Worm (Caenorhabditis elegans): ENCODE measurements around the gene Y66D12A.16.

Y66D12A.16 gene

DNA sequence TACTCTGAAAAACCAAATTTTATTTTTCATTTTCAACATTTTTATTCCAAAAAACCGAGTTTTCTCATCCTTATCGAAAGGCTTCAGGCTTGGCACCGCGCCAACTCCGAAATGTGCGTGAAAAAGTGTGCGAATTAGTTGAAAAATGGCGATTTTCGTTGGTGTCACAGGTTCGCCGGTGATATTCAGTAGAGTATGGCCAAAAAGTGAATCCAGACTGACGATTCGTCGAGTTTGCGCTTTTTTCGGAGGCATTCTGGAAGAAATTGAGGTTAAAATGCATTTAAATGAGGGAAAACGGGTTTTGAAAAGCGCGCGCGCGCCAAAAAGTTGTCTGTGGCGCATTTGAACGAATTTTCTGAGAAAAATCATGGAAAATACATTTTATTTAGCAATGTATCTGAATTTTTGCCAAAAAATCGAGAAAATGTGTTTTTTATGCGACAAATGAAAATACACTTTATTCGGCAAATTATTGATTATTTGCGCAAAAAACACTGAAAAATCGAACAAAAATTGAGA is at the start of gene Y66D12A.16, which contains the start of gene such-1:
TSS of gene Y66D12A.16 (plus strand) at position 51 of the 522 bp plus-strand sequence.
TSS of gene such-1 (minus strand) at position 256 of the 522 bp plus-strand sequence.
- TF ChIP-seq dao-5 (tag; optimal IDR thresholded peaks at IDR 0.05), result no peak
- no peak for TF ChIP-seq W03F9.2 (tag; optimal IDR thresholded peaks at IDR 0.05)
- no peak for TF ChIP-seq him-1 (tag; optimal IDR thresholded peaks at IDR 0.05)

DNA sequence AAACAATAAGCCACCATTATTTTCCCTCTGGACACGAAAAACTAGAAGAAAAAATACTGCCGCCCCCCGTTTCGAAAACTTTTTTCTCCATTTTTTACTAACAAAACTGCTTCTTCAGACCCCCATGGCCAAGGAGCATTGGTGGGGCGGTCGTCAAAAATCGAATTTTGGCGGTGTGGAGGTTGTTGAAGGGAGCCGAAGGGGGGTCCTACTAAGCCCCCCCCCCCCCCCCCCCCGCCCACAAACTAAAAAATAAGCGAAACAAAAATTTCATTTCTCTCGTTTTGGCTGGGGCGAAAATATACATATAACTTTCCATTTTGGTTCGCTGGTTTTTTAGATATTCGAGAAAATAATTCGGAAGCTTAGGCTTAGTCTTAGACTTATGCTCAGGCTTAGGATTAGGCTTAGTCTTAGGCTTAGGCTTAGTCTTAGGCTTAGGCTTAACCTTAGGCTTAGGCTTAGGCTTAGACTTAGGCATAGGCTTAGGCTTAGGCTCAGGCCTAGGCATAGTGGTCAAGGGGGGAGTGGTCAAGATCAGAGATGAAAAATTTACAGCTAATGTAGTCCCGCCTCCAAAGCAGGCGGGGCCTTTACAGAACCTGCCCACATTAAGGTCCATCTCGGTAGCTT is 48.6 kb upstream of the Y66D12A.16 start:
- TF ChIP-seq him-1 (tag; optimal IDR thresholded peaks at IDR 0.05) (no peak), dao-5 (tag; optimal IDR thresholded peaks at IDR 0.05) (no peak), W03F9.2 (tag; optimal IDR thresholded peaks at IDR 0.05) (no peak)

DNA sequence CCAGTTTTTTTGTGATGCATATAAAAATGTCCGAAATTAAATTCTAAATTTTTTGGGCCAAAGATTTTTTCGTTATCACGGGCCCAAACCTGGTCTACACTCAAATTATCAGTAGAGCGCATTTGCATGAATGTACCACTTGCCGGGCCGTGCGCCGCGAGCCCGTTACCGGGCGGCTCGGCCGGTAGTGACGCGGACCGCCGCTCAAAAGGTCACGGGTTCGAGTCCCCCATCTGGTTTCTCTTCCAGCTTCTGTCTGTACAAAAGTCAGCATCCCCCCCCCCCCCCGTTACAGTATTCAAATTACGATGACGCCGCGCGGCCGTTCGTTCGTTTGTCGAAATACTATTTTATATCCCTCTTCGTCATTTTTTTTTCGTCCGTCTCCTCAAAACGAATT is 46.0 kb upstream of the Y66D12A.16 start:
- TF ChIP-seq W03F9.2 (tag; optimal IDR thresholded peaks at IDR 0.05) (no peak), dao-5 (tag; optimal IDR thresholded peaks at IDR 0.05) (no peak), him-1 (tag; optimal IDR thresholded peaks at IDR 0.05) (no peak)

DNA sequence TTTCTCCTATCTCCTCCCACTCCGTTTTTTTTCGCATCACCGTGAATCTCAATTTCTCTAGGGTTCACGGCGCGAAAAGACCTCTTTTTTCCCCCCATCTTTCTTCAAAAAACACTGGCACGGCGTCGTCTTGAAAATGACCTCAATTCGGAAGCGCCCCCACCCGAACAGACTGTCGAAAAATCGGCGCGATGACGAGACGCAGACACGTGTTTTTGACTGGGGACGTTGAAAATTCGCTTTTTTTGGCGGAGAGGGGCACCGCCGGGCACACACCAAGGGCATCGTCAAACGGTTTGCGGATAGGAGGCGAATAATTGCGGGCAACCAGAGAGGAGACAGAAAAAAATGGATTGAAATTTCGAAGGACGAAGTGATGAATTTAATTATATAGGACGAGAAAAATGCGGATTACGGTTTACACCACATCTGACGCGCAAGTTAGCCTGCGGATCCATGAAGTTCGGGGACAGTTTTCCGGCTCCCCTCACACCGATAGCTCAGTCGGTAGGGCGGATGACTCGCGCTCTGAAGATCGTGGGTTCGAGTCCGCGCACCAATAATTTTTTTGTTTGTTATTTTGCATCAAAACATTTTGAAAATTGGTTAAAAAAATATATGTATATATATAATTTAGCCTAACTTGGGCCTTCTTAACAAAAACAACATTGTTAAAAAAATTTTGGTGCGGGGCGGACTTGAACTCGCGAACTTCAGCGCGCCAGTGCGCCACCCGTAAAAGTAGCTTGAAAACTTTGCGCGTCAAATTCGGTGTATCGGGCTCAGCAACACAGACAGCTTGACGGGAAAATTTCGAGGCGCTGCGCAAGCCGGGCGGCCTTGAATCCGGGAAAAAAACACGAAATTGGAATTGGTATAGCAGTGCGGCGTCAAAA is 44.6 kb upstream of the Y66D12A.16 start:
- TF ChIP-seq him-1 (tag; optimal IDR thresholded peaks at IDR 0.05), result no peak
- no peak for TF ChIP-seq dao-5 (tag; optimal IDR thresholded peaks at IDR 0.05)
- TF ChIP-seq W03F9.2 (tag; optimal IDR thresholded peaks at IDR 0.05), result no peak

DNA sequence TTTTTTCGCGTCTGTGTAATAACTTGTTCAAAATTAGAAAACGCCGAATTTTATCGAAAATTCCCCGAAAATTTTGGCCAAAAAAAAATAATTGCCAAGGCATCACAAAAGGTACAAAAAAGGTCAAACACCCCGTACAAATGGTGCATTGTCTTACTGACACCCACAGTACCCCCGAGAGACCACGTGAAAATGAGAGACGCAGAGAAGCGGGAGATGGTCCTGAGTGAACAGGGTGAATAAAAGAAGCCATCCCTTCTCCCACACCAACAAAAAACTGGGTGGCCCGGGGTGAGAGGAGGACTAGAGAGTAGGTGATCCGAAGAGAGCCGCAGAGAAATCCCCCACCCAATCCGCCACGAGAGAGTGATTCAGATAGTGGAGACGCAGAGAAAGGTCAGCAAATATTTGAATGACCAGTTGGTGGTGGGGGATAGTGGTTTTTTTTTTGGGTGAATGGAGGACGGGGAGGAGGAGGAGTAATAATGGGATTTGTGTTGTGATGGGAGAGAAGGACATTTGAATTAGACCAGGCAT is 42.0 kb upstream of the Y66D12A.16 start:
- TF ChIP-seq dao-5 (tag; optimal IDR thresholded peaks at IDR 0.05), result no peak
- TF ChIP-seq him-1 (tag; optimal IDR thresholded peaks at IDR 0.05), result no peak
- no peak for TF ChIP-seq W03F9.2 (tag; optimal IDR thresholded peaks at IDR 0.05)

DNA sequence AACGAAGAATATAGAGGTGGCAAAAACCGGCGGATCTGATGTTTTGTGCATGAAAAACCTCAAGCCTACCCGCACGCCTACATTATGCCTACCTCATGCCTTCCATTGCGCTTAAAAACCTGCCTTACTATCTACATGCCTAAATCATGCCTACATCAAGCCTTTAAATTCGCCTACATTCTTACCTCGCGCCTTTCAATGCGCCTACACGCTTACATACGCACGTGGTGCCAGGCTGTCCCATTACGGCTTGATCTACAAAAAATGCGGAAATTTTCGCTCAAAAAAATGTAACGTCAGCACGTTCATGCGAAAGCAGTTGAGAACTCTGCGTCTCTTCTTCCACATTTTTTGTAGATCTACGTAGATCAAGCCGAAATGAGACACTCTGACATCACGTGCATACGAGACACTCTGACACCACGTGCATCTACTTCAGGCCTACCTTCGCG is 39.2 kb upstream of the Y66D12A.16 start, which contains the start of gene fbxa-220:
TSS of gene fbxa-220 (minus strand) at position 51 of the 452 bp plus-strand sequence.
- TF ChIP-seq dao-5 (tag; optimal IDR thresholded peaks at IDR 0.05), result no peak
- no peak for TF ChIP-seq W03F9.2 (tag; optimal IDR thresholded peaks at IDR 0.05)
- no peak for TF ChIP-seq him-1 (tag; optimal IDR thresholded peaks at IDR 0.05)

DNA sequence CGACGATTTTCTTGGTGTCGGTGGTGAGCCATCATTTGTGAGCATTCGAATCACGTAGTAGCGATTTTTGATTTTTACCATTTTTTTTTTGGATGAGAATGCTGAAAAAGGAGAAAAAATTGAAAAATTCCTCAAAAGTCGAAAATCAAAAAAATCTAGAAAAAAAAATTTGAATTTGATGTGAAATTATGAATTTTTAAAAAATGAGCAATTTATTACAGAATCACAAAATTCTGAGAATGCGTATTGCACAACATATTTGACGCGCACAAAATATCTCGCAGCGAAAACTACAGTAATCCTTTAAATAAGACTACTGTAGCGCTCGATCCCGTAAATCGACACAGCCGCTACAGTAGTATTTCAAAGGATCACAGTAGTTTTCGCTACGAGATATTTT is 36.1 kb upstream of the Y66D12A.16 start, which contains the start of gene popl-5:
TSS of gene popl-5 (minus strand) at position 101 of the 400 bp plus-strand sequence.
- TF ChIP-seq him-1 (tag; optimal IDR thresholded peaks at IDR 0.05) (no peak), W03F9.2 (tag; optimal IDR thresholded peaks at IDR 0.05) (no peak), dao-5 (tag; optimal IDR thresholded peaks at IDR 0.05) (no peak)

DNA sequence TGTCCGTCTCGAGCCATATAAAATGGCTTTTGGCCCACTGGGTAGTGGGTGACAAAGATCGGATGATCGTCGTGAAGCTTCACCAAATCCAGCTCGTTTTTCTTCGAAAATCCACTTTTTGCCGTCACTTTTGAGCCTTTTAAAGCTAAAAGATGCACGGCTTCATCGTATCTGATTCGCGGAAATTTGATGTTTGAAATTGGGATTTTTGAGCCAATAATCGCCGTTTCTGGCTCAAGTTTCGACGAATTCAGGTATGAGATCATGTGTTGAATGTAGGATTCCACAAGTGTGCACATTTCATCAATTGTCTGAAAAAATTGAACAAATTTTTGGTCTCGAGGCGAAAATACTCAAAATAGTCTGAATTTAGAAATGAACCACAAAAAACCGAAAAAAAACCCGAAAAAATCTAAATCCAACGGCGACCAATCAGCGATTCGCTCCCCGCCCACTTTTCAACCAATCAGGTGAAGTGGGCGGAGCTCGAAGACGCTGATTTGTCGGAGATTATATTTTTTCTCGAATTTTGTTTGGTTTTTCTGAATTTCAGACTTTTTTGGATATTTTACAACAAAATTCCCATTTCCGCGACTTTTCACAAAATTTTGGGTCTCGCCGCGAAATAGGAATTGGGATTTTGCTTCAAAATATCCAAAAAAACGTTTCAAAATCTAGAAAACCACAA is 34.5 kb upstream of the Y66D12A.16 start:
- TF ChIP-seq W03F9.2 (tag; optimal IDR thresholded peaks at IDR 0.05), result no peak
- no peak for TF ChIP-seq him-1 (tag; optimal IDR thresholded peaks at IDR 0.05)
- no peak for TF ChIP-seq dao-5 (tag; optimal IDR thresholded peaks at IDR 0.05)

DNA sequence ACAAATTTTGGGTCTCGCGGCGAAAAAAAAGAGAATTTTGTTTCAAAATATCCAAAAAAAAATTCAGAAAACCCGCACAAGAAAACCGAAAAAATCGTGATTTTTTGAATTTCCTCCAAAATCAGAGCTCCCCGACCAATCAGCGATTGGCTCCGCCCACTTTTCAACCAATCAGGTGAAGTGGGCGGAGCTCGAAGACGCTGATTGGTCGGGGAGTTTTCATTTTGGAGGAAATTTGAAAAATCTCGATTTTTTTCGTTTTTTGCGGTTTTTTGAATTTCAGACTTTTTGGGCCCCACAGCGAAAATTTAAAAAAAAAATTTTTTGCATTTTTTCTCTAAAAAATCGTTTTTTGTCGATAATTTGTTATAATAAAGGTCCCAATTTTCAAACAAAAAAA is 33.8 kb upstream of the Y66D12A.16 start:
- TF ChIP-seq him-1 (tag; optimal IDR thresholded peaks at IDR 0.05) (no peak), W03F9.2 (tag; optimal IDR thresholded peaks at IDR 0.05) (no peak), dao-5 (tag; optimal IDR thresholded peaks at IDR 0.05) (no peak)

DNA sequence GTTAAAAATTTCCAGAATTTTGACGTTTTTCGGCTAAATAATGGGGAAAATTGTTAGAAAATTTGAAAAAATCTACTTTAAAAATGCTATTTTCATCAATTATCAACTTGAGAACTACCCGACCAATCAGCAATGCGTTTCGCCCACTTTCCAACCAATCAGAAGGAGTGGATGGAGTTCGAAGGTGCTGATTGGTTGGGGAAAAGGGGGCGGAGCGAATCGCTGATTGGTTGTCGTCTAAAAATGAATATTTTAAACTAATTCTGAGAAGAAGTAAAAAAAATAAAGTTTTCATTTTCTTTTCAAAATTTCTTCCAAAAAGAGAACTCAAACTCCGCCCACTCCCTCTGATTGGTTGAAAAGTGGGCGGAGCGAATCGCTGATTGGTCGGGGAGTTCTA is 33.1 kb upstream of the Y66D12A.16 start:
- TF ChIP-seq W03F9.2 (tag; optimal IDR thresholded peaks at IDR 0.05), result no peak

DNA sequence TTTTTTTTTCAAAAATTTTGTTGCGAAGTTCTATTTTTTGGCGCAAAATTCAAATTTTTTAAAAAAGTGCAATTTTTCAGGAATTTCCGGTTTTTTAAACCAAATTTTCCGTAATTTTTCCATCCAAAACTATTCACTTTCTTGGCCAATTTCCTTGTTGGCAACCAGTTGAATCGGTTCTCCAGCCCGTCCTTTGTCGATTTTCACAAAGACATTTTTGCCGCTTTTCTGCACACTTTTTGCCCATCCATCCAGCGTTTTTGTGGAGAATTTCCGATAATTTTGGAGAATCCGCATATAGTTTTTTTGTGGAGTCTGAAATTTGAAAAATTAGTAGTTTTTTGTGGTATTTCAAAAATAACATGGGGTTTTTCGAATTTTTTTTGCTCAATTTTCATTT is 30.9 kb upstream of the Y66D12A.16 start:
- TF ChIP-seq him-1 (tag; optimal IDR thresholded peaks at IDR 0.05) (no peak), dao-5 (tag; optimal IDR thresholded peaks at IDR 0.05) (no peak), W03F9.2 (tag; optimal IDR thresholded peaks at IDR 0.05) (no peak)

DNA sequence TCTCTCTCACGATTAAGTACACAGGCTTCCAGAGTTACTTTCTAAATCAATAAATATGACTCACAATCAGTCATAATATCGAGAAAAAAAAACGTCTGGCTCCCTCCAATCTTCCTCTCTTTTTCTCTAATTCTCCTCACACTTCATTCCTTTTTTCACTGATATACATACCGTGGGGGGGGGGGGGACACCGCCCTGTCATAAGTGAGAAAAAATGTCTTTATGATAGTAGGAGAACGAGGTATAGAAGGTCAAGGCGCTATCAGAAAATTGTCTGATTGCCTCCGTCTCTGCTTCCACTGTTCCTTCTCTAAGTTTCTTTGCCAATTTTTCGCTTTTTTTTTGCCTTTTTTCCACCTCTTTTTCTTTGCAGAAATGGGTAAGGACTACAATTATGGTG is 26.9 kb upstream of the Y66D12A.16 start, which contains the start of gene Y66D12A.24:
TSS of gene Y66D12A.24 (plus strand) at position 370 of the 400 bp plus-strand sequence.
- TF ChIP-seq him-1 (tag; optimal IDR thresholded peaks at IDR 0.05) (no peak), W03F9.2 (tag; optimal IDR thresholded peaks at IDR 0.05) (no peak), dao-5 (tag; optimal IDR thresholded peaks at IDR 0.05) (no peak)

DNA sequence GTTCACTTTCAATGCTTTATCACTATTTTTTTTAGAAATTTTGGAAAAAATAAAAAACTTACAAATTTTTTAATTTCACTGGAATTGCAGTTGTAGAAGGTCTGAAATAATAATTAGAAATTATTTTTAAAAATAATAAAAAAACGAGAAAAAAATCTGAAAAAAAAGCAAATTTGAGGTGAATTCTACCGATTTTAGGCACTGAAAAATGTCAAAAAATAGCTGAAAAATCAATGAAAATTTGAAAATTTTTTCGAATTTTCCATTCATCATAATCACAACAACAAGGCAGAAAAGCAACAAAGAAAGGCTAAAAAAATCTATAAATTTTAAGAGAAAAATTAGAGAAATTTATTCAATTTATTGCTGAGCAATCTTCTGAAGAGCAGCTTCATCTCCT is 22.7 kb upstream of the Y66D12A.16 start, which contains the start of gene nars-2:
TSS of gene nars-2 (minus strand) at position 101 of the 400 bp plus-strand sequence.
- TF ChIP-seq him-1 (tag; optimal IDR thresholded peaks at IDR 0.05) (no peak), dao-5 (tag; optimal IDR thresholded peaks at IDR 0.05) (no peak), W03F9.2 (tag; optimal IDR thresholded peaks at IDR 0.05) (no peak)
